Fruit fly (Drosophila melanogaster) whole organism, embryonic: ENCODE measurements around the gene CG12951.

ENCODE experiments used
- hb ChIP-seq: fragments of 200-800 bp; sonication (Bioruptor generic); IDR thresholded peaks from 3 replicates; pipeline ENCODE4 v1.3.6; 2022; ENCODE audit warnings: missing biosample characterization, missing genetic modification characterization; ENCODE audit not compliant: partially characterized antibody
- prd ChIP-seq, 3 experiments: fragments of >200 bp in 2 of 3; fragments of 200-800 bp in 1 of 3; sonication (Bioruptor generic) in 1 of 3; optimal IDR thresholded peaks in 2 of 3; IDR thresholded peaks in 1 of 3; 2 replicates in 2 of 3; 3 replicates in 1 of 3; pipeline versions ENCODE4 v1.3.6 to Lab custom; 2017 to 2022; ENCODE audit warnings: missing biosample characterization in 1 of 3, missing genetic modification characterization in 1 of 3

dm6 chr3R:9350561-9351379 is 20.6 kb upstream of the CG12951 start:
- TF ChIP-seq hb (GFP tag; lab: Robert Waterston, UW) (no peak), prd (optimal IDR thresholded peaks at IDR 0.05; lab: Kevin White, UChicago) (no peak), prd (GFP tag; IDR thresholded peaks at IDR 0.05; lab: Robert Waterston, UW) (no peak)
